Fruit fly (Drosophila melanogaster) whole organism, pupa: ENCODE data around the gene CG13064.

Experiments
- CG10348 ChIP-seq: fragments of 200-800 bp; sonication (Bioruptor generic); IDR thresholded peaks from 2 replicates; pipeline ENCODE4 v1.3.6; 2022; ENCODE audit warnings: missing biosample characterization, missing genetic modification characterization
- CG12605 ChIP-seq: fragments of 200-800 bp; sonication (Bioruptor generic); IDR thresholded peaks from 2 replicates; pipeline ENCODE4 v1.3.6; 2022; ENCODE audit warnings: missing biosample characterization, missing genetic modification characterization
- CG13204 ChIP-seq: fragments of 200-800 bp; sonication (Bioruptor generic); optimal IDR thresholded peaks from 2 replicates; lab custom pipeline; 2018; ENCODE audit warnings: missing biosample characterization, mild to moderate bottlenecking, missing genetic modification characterization, moderate library complexity
- CG14655 ChIP-seq: fragments of 200-800 bp; sonication (Bioruptor generic); optimal IDR thresholded peaks from 3 replicates; lab custom pipeline; 2017; ENCODE audit warnings: mild to moderate bottlenecking, missing biosample characterization, missing genetic modification reagents, missing genetic modification characterization
- CG15710 ChIP-seq: fragments of 200-800 bp; sonication (Bioruptor generic); optimal IDR thresholded peaks from 2 replicates; lab custom pipeline; 2018; ENCODE audit warnings: missing biosample characterization, mild to moderate bottlenecking, missing genetic modification characterization, moderate library complexity
- CG17806 ChIP-seq: fragments of 200-800 bp; sonication (Bioruptor generic); optimal IDR thresholded peaks from 2 replicates; lab custom pipeline; 2018; ENCODE audit warnings: missing biosample characterization, mild to moderate bottlenecking, missing genetic modification characterization, moderate library complexity
- CG32121 ChIP-seq: fragments of 200-800 bp; sonication (Bioruptor generic); IDR thresholded peaks from 2 replicates; pipeline ENCODE4 v1.3.6; 2022; ENCODE audit warnings: missing biosample characterization, missing genetic modification characterization
- CG34367 ChIP-seq: fragments of 200-800 bp; sonication (Bioruptor generic); optimal IDR thresholded peaks from 2 replicates; lab custom pipeline; 2018; ENCODE audit warnings: missing biosample characterization, mild to moderate bottlenecking, missing genetic modification characterization
- CG4496 ChIP-seq: fragments of 200-800 bp; sonication (Bioruptor generic); IDR thresholded peaks from 3 replicates; pipeline ENCODE4 v1.3.6; 2022; ENCODE audit warnings: missing biosample characterization, missing genetic modification characterization
- CG8159 ChIP-seq: fragments of 200-800 bp; sonication (Bioruptor generic); optimal IDR thresholded peaks from 3 replicates; lab custom pipeline; 2018; ENCODE audit warnings: missing biosample characterization, mild to moderate bottlenecking, missing genetic modification characterization, moderate library complexity
- CG8301 ChIP-seq: fragments of 200-800 bp; sonication (Bioruptor generic); optimal IDR thresholded peaks from 2 replicates; lab custom pipeline; 2018; ENCODE audit warnings: missing biosample characterization, mild to moderate bottlenecking, missing genetic modification characterization
- CG9948 ChIP-seq: fragments of 200-800 bp; sonication (Bioruptor generic); optimal IDR thresholded peaks from 2 replicates; lab custom pipeline; 2018; ENCODE audit warnings: missing biosample characterization, mild to moderate bottlenecking, missing genetic modification characterization, moderate library complexity
- D1 ChIP-seq: fragments of 200-800 bp; sonication (Bioruptor generic); optimal IDR thresholded peaks from 2 replicates; lab custom pipeline; 2018; ENCODE audit warnings: missing biosample characterization, mild to moderate bottlenecking, missing genetic modification characterization, moderate library complexity
- EcR ChIP-seq: fragments of 200-800 bp; sonication (Bioruptor generic); optimal IDR thresholded peaks from 3 replicates; lab custom pipeline; 2019; ENCODE audit warnings: missing biosample characterization, missing genetic modification characterization, mild to moderate bottlenecking, moderate library complexity, missing genetic modification reagents
- Ets98B ChIP-seq: fragments of 200-800 bp; sonication (Bioruptor generic); IDR thresholded peaks from 2 replicates; pipeline ENCODE4 v1.3.6; 2022; ENCODE audit warnings: missing biosample characterization, missing genetic modification characterization
- Pif1A ChIP-seq: fragments of 200-800 bp; sonication (Bioruptor generic); optimal IDR thresholded peaks from 3 replicates; lab custom pipeline; 2016; ENCODE audit warnings: missing biosample characterization, missing genetic modification characterization
- Pif1B ChIP-seq: fragments of 200-800 bp; sonication (Bioruptor generic); optimal IDR thresholded peaks from 3 replicates; lab custom pipeline; 2016; ENCODE audit warnings: missing biosample characterization, missing genetic modification characterization
- Snoo ChIP-seq: fragments of 200-800 bp; sonication (Bioruptor generic); optimal IDR thresholded peaks from 3 replicates; lab custom pipeline; 2017; ENCODE audit warnings: missing biosample characterization, mild to moderate bottlenecking, missing genetic modification characterization, inconsistent platforms
- fd96Ca ChIP-seq: fragments of 200-800 bp; sonication (Bioruptor generic); IDR thresholded peaks from 3 replicates; pipeline ENCODE4 v1.3.6; 2022; ENCODE audit warnings: missing biosample characterization, missing genetic modification characterization
- gl ChIP-seq: fragments of 200-800 bp; sonication (Bioruptor generic); optimal IDR thresholded peaks from 2 replicates; lab custom pipeline; 2018; ENCODE audit warnings: missing biosample characterization, mild to moderate bottlenecking, missing genetic modification characterization
- rn ChIP-seq: fragments of 200-800 bp; sonication (Bioruptor generic); IDR thresholded peaks from 2 replicates; pipeline ENCODE4 v1.3.6; 2022; ENCODE audit warnings: missing biosample characterization, missing genetic modification characterization

CG13064 gene

dm6 chr3L:16313985-16314384 is 33.8 kb downstream of the CG13064 start, which contains the start of gene CG13062:
Gene CG13062, plus strand, starts transcription at chr3L:16314285.
- TF ChIP-seq CG32121 (GFP tag; lab: Robert Waterston, UW): 0 out of 2 replicates have a peak, but pooled peaks have one; percentile 21
- no peak for TF ChIP-seq CG13204
- TF ChIP-seq gl (tag; lab: Kevin White, UChicago): no peak

dm6 chr3L:16317724-16318123 is 37.5 kb downstream of the CG13064 start, which contains the start of gene Nplp3:
Gene Nplp3, plus strand, starts transcription at chr3L:16318024.
- no peak for TF ChIP-seq CG8301 (tag; lab: Kevin White, UChicago)
- no peak for TF ChIP-seq CG34367 (tag; lab: Kevin White, UChicago)
- TF ChIP-seq gl (tag; lab: Kevin White, UChicago): no peak
- TF ChIP-seq CG10348: no peak
- no peak for TF ChIP-seq D1
- no peak for TF ChIP-seq CG8159 (tag; lab: Kevin White, UChicago)
- no peak for TF ChIP-seq CG12605 (GFP tag; lab: Robert Waterston, UW)
- TF ChIP-seq Pif1A: no peak
- TF ChIP-seq CG14655: no peak
- TF ChIP-seq CG15710: no peak
- TF ChIP-seq Snoo (tag; lab: Kevin White, UChicago): no peak
- no peak for TF ChIP-seq CG9948 (tag; lab: Kevin White, UChicago)
- TF ChIP-seq rn (GFP tag; lab: Robert Waterston, UW): no peak
- no peak for TF ChIP-seq CG4496 (GFP tag; lab: Robert Waterston, UW)

- TF ChIP-seq CG34367 (tag; lab: Kevin White, UChicago): no peak
These were observed 39.2 kb downstream of the CG13064 start, which contains the start of the genes CG13041 and CG13060 for dm6 chr3L:16319399-16319906. Gene CG13041, minus strand, starts transcription at chr3L:16319526. Gene CG13060, plus strand, starts transcription at chr3L:16319856.

- TF ChIP-seq CG17806 (tag; lab: Kevin White, UChicago) (no peak), CG14655 (no peak), CG10348 (no peak), Snoo (tag; lab: Kevin White, UChicago) (no peak), Pif1B (no peak), rn (GFP tag; lab: Robert Waterston, UW) (no peak), CG32121 (GFP tag; lab: Robert Waterston, UW) (no peak), CG8159 (tag; lab: Kevin White, UChicago) (no peak), CG13204 (no peak), CG8301 (tag; lab: Kevin White, UChicago) (no peak), CG15710 (no peak)
These were observed 41.0 kb downstream of the CG13064 start, which contains the start of gene CG42718 for dm6 chr3L:16321172-16321571. Gene CG42718, minus strand, starts transcription at chr3L:16321272.

- TF ChIP-seq CG17806 (tag; lab: Kevin White, UChicago): no peak
- TF ChIP-seq CG13204: no peak
- TF ChIP-seq CG32121 (GFP tag; lab: Robert Waterston, UW): no peak
- TF ChIP-seq CG15710: no peak
- no peak for TF ChIP-seq CG14655
- TF ChIP-seq CG34367 (tag; lab: Kevin White, UChicago): no peak
- TF ChIP-seq Snoo (tag; lab: Kevin White, UChicago): no peak
- no peak for TF ChIP-seq fd96Ca
- TF ChIP-seq CG9948 (tag; lab: Kevin White, UChicago): no peak
- TF ChIP-seq CG8301 (tag; lab: Kevin White, UChicago): no peak
- TF ChIP-seq CG12605 (GFP tag; lab: Robert Waterston, UW): no peak
- TF ChIP-seq CG8159 (tag; lab: Kevin White, UChicago): no peak
These were observed 43.2 kb downstream of the CG13064 start, which contains the start of gene CG13059 for dm6 chr3L:16323372-16323771. Gene CG13059, plus strand, starts transcription at chr3L:16323672.

dm6 chr3L:16326657-16327056 is 46.5 kb downstream of the CG13064 start, which contains the start of the genes CG13040 and CG13039:
Gene CG13040, minus strand, starts transcription at chr3L:16326757.
Gene CG13039, minus strand, starts transcription at chr3L:16326762.
- TF ChIP-seq Pif1B (no peak), CG10348 (no peak), CG8301 (tag; lab: Kevin White, UChicago) (no peak), CG8159 (tag; lab: Kevin White, UChicago) (no peak), CG32121 (GFP tag; lab: Robert Waterston, UW) (no peak), Ets98B (no peak), CG34367 (tag; lab: Kevin White, UChicago) (no peak), CG13204 (no peak), CG15710 (no peak), D1 (no peak), CG14655 (no peak), EcR (GFP tag; lab: Kevin White, UChicago) (no peak), CG12605 (GFP tag; lab: Robert Waterston, UW) (no peak), CG4496 (GFP tag; lab: Robert Waterston, UW) (no peak)
- TF ChIP-seq, all 21 proteins: peak for 0

dm6 chr3L:16327776-16328175 is 47.6 kb downstream of the CG13064 start, which contains the start of gene CG13038:
Gene CG13038, minus strand, starts transcription at chr3L:16327893.
- peak; percentile 59; the same call in 1 of the 3 replicates for TF ChIP-seq fd96Ca
- peak; percentile 63 for TF ChIP-seq CG4496 (GFP tag; lab: Robert Waterston, UW)
- no peak for TF ChIP-seq CG17806 (tag; lab: Kevin White, UChicago)
- peak; percentile 66 for TF ChIP-seq Ets98B
